Worm (Caenorhabditis elegans) whole organism, L3 larva: Measurements from ENCODE around the gene ags-3.

Experiments
- ZK546.5 ChIP-seq: sonication (generic microtip); optimal IDR thresholded peaks from 2 replicates; lab custom pipeline; 2017; ENCODE audit warnings: missing biosample characterization, missing genetic modification characterization
- elt-1 ChIP-seq: fragments of 150-350 bp; optimal IDR thresholded peaks from 2 replicates; lab custom pipeline; 2014; ENCODE audit warnings: missing biosample characterization, missing genetic modification characterization
- fos-1 ChIP-seq: fragments of 150-350 bp; optimal IDR thresholded peaks from 2 replicates; lab custom pipeline; 2014; ENCODE audit warnings: missing biosample characterization, missing genetic modification characterization
- nhr-12 ChIP-seq: fragments of 150-350 bp; optimal IDR thresholded peaks from 2 replicates; lab custom pipeline; 2014; ENCODE audit warnings: missing biosample characterization, missing genetic modification characterization
- nhr-25 ChIP-seq: sonication (generic microtip); optimal IDR thresholded peaks from 2 replicates; lab custom pipeline; 2017; ENCODE audit warnings: missing biosample characterization, missing genetic modification characterization
- nhr-76 ChIP-seq: fragments of 150-350 bp; sonication (generic microtip); optimal IDR thresholded peaks from 5 replicates; lab custom pipeline; 2014; ENCODE audit warnings: missing biosample characterization, missing genetic modification characterization
- unc-39 ChIP-seq: sonication (generic microtip); optimal IDR thresholded peaks from 4 replicates; lab custom pipeline; 2017; ENCODE audit warnings: missing biosample characterization, missing genetic modification characterization
- zag-1 ChIP-seq: fragments of 150-350 bp; optimal IDR thresholded peaks from 2 replicates; lab custom pipeline; 2014; ENCODE audit warnings: missing biosample characterization, missing genetic modification characterization

ce11 chrX:5265356-5265755 is 38.0 kb downstream of the ags-3 start:
- TF ChIP-seq nhr-12 (tag; lab: Kevin White, UChicago) (no peak), nhr-76 (no peak), nhr-25 (tag; lab: Kevin White, UChicago) (no peak), fos-1 (tag; lab: Kevin White, UChicago) (no peak), unc-39 (tag; lab: Kevin White, UChicago) (no peak), zag-1 (tag; lab: Kevin White, UChicago) (no peak), elt-1 (tag; lab: Kevin White, UChicago) (no peak), ZK546.5 (tag; lab: Kevin White, UChicago) (no peak)
